Worm (Caenorhabditis elegans) whole organism, L2 larva: ENCODE data around the gene F01F1.14.

ENCODE experiments used
- elt-1 ChIP-seq: fragments of 150-350 bp; optimal IDR thresholded peaks from 2 replicates; lab custom pipeline; 2014; ENCODE audit warnings: missing biosample characterization, missing genetic modification characterization
- mab-5 ChIP-seq: fragments of 150-350 bp; optimal IDR thresholded peaks from 2 replicates; lab custom pipeline; 2014; ENCODE audit warnings: missing biosample characterization, missing genetic modification characterization
- nhr-237 ChIP-seq: fragments of 150-350 bp; optimal IDR thresholded peaks from 2 replicates; lab custom pipeline; 2014; ENCODE audit warnings: missing biosample characterization, missing genetic modification characterization
- sma-9 ChIP-seq, 2 experiments: fragments of 150-350 bp in 1 of 2; sonication (generic microtip) in 1 of 2; optimal IDR thresholded peaks; 2 replicates each; lab custom pipeline; 2014 to 2016; ENCODE audit warnings: missing genetic modification characterization in 2 of 2, mild to moderate bottlenecking in 1 of 2, missing biosample characterization in 1 of 2, missing compliant biosample characterization in 1 of 2, missing genetic modification reagents in 1 of 2, moderate library complexity in 1 of 2
- snpc-4 ChIP-seq: fragments of 150-350 bp; optimal IDR thresholded peaks from 2 replicates; lab custom pipeline; 2014; ENCODE audit warnings: missing biosample characterization, missing genetic modification characterization

DNA sequence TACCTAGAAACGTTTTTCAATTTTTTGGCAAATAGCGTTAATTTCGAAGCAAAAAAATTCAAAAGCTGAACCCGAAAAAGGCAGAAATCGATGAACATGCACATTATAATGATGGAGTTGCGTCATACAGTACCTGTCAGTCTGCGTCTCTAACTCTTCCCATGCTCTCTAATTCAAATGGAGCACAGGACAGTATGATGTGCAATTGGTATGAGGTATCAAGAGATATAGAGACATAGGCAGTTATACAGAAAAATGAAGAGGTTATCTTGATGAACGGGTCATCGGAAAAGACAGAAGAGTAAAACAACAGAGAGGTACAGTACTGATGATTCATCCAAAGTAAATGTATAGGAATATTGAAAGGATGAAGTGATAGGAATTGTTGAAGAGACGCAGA is 18.0 kb upstream of the F01F1.14 start:
- TF ChIP-seq snpc-4 (tag; lab: Kevin White, UChicago) (no peak), nhr-237 (tag; lab: Kevin White, UChicago) (no peak), mab-5 (tag; lab: Kevin White, UChicago) (no peak), sma-9 (GFP tag; optimal IDR thresholded peaks at IDR 0.05; lab: Kevin White, UChicago) (no peak), sma-9 (tag; optimal IDR thresholded peaks at IDR 0.05; lab: Kevin White, UChicago) (no peak), elt-1 (tag; lab: Kevin White, UChicago) (no peak)
